Worm (Caenorhabditis elegans) whole organism, L1 larva: ENCODE measurements around the gene F59A1.13.

ENCODE experiments used
- C16A3.4 ChIP-seq: fragments of 150-350 bp; optimal IDR thresholded peaks from 2 replicates; lab custom pipeline; 2014; ENCODE audit warnings: missing biosample characterization, missing genetic modification characterization
- F16B12.6 ChIP-seq: fragments of 150-350 bp; optimal IDR thresholded peaks from 2 replicates; lab custom pipeline; 2014; ENCODE audit warnings: missing biosample characterization, missing genetic modification characterization
- alr-1 ChIP-seq: fragments of 200-800 bp; sonication (Bioruptor generic); optimal IDR thresholded peaks from 2 replicates; lab custom pipeline; 2018; ENCODE audit warnings: borderline replicate concordance, mild to moderate bottlenecking, missing genetic modification characterization, missing compliant biosample characterization
- blmp-1 ChIP-seq: fragments of 150-350 bp; optimal IDR thresholded peaks from 2 replicates; lab custom pipeline; 2014; ENCODE audit warnings: missing biosample characterization, missing genetic modification characterization
- ceh-63 ChIP-seq: fragments of 200-800 bp; sonication (Bioruptor generic); optimal IDR thresholded peaks from 2 replicates; lab custom pipeline; 2018; ENCODE audit warnings: mild to moderate bottlenecking, missing genetic modification characterization, missing compliant biosample characterization
- ceh-82 ChIP-seq, 3 experiments: fragments of 150-350 bp in 1 of 3; sonication (generic microtip) in 2 of 3; optimal IDR thresholded peaks; 2 replicates each; lab custom pipeline; 2014 to 2017; ENCODE audit warnings: missing biosample characterization in 3 of 3, missing genetic modification characterization in 3 of 3
- dsc-1 ChIP-seq: sonication (generic microtip); optimal IDR thresholded peaks from 2 replicates; lab custom pipeline; 2016; ENCODE audit warnings: mild to moderate bottlenecking, missing genetic modification characterization, missing compliant biosample characterization
- elt-2 ChIP-seq: sonication (generic microtip); optimal IDR thresholded peaks from 2 replicates; lab custom pipeline; 2016; ENCODE audit warnings: missing genetic modification characterization, mild to moderate bottlenecking, inconsistent platforms, missing compliant biosample characterization, missing genetic modification reagents
- elt-3 ChIP-seq, 6 experiments: fragments of 150-350 bp in 1 of 6; sonication (generic microtip); optimal IDR thresholded peaks; 2 replicates each; lab custom pipeline; 2017 to 2018; ENCODE audit warnings: missing biosample characterization in 6 of 6, missing genetic modification characterization in 6 of 6, inconsistent platforms in 1 of 6
- fkh-10 ChIP-seq: sonication (generic microtip); optimal IDR thresholded peaks from 2 replicates; lab custom pipeline; 2017; ENCODE audit warnings: missing biosample characterization, missing genetic modification reagents, missing genetic modification characterization
- grh-1 ChIP-seq: fragments of 200-800 bp; sonication (Bioruptor generic); IDR thresholded peaks from 2 replicates; pipeline ENCODE4 v1.3.6; 2022; ENCODE audit warnings: missing genetic modification reagents, missing genetic modification characterization, missing compliant biosample characterization
- hpl-2 ChIP-seq: fragments of 150-350 bp; optimal IDR thresholded peaks from 2 replicates; lab custom pipeline; 2014; ENCODE audit warnings: missing biosample characterization, missing genetic modification reagents, missing genetic modification characterization
- irx-1 ChIP-seq: sonication (generic microtip); optimal IDR thresholded peaks from 2 replicates; lab custom pipeline; 2016; ENCODE audit warnings: missing genetic modification characterization, missing compliant biosample characterization
- isw-1 ChIP-seq: fragments of 200-800 bp; sonication (Bioruptor generic); IDR thresholded peaks from 2 replicates; pipeline ENCODE4 v1.3.6; 2022; ENCODE audit warnings: missing genetic modification characterization, missing compliant biosample characterization
- jun-1 ChIP-seq: fragments of 150-350 bp; optimal IDR thresholded peaks from 2 replicates; lab custom pipeline; 2014; ENCODE audit warnings: missing biosample characterization, missing genetic modification reagents, missing genetic modification characterization
- lin-14 ChIP-seq: fragments of 200-800 bp; sonication (Bioruptor generic); optimal IDR thresholded peaks from 2 replicates; lab custom pipeline; 2018; ENCODE audit warnings: mild to moderate bottlenecking, missing genetic modification characterization, moderate library complexity, missing compliant biosample characterization
- lin-35 ChIP-seq, 2 experiments: fragments of 150-350 bp; optimal IDR thresholded peaks; 2 replicates each; lab custom pipeline; 2014; ENCODE audit warnings: missing biosample characterization in 2 of 2, missing genetic modification characterization in 2 of 2, missing genetic modification reagents in 2 of 2
- lsy-2 ChIP-seq, 2 experiments: fragments of 150-350 bp; optimal IDR thresholded peaks; 2 replicates each; lab custom pipeline; 2014; ENCODE audit warnings: missing biosample characterization in 2 of 2, missing genetic modification characterization in 2 of 2
- mab-9 ChIP-seq: fragments of 200-800 bp; sonication (Bioruptor generic); IDR thresholded peaks from 2 replicates; pipeline ENCODE4 v1.3.6; 2022; ENCODE audit warnings: missing genetic modification reagents, missing genetic modification characterization, missing compliant biosample characterization
- mdl-1 ChIP-seq, 2 experiments: fragments of 150-350 bp; optimal IDR thresholded peaks; 2 replicates each; lab custom pipeline; 2014 to 2017; ENCODE audit warnings: missing biosample characterization in 2 of 2, missing genetic modification characterization in 2 of 2, inconsistent platforms in 1 of 2
- nhr-12 ChIP-seq: sonication (generic microtip); optimal IDR thresholded peaks from 2 replicates; lab custom pipeline; 2017; ENCODE audit warnings: missing biosample characterization, missing genetic modification characterization
- nhr-19 ChIP-seq: fragments of 200-800 bp; sonication (Bioruptor generic); conservative IDR thresholded peaks from 2 replicates; pipeline ENCODE4 v1.3.6; 2022; ENCODE audit warnings: missing genetic modification characterization, missing compliant biosample characterization
- nhr-20 ChIP-seq: sonication (generic microtip); optimal IDR thresholded peaks from 2 replicates; lab custom pipeline; 2016; ENCODE audit warnings: mild to moderate bottlenecking, missing genetic modification characterization, missing compliant biosample characterization
- nhr-237 ChIP-seq: fragments of 150-350 bp; optimal IDR thresholded peaks from 2 replicates; lab custom pipeline; 2014; ENCODE audit warnings: missing biosample characterization, missing genetic modification characterization
- nhr-47 ChIP-seq: sonication (generic microtip); optimal IDR thresholded peaks from 2 replicates; lab custom pipeline; 2016; ENCODE audit warnings: mild to moderate bottlenecking, missing genetic modification characterization, moderate library complexity, missing compliant biosample characterization
- nhr-71 ChIP-seq: sonication (generic microtip); optimal IDR thresholded peaks from 2 replicates; lab custom pipeline; 2016; ENCODE audit warnings: mild to moderate bottlenecking, missing genetic modification characterization, moderate library complexity, missing compliant biosample characterization
- nhr-77 ChIP-seq: fragments of 150-350 bp; optimal IDR thresholded peaks from 2 replicates; lab custom pipeline; 2014; ENCODE audit warnings: missing biosample characterization, missing genetic modification characterization
- nhr-84 ChIP-seq: sonication (generic microtip); optimal IDR thresholded peaks from 2 replicates; lab custom pipeline; 2017; ENCODE audit warnings: missing biosample characterization, missing genetic modification characterization
- nhr-85 ChIP-seq: sonication (generic microtip); peaks from one replicate; lab custom pipeline; 2016; ENCODE audit warnings: missing genetic modification characterization, inconsistent platforms, missing compliant biosample characterization
- nhr-90 ChIP-seq: sonication (generic microtip); optimal IDR thresholded peaks from 2 replicates; lab custom pipeline; 2016; ENCODE audit warnings: mild to moderate bottlenecking, missing genetic modification characterization, missing compliant biosample characterization; ENCODE audit not compliant: poor library complexity
- pqm-1 ChIP-seq: sonication (generic microtip); optimal IDR thresholded peaks from 3 replicates; lab custom pipeline; 2017; ENCODE audit warnings: missing biosample characterization, missing genetic modification characterization
- rnt-1 ChIP-seq: sonication (generic microtip); optimal IDR thresholded peaks from 2 replicates; lab custom pipeline; 2016; ENCODE audit warnings: mild to moderate bottlenecking, missing genetic modification characterization, moderate library complexity, missing compliant biosample characterization
- unc-86 ChIP-seq: sonication (generic microtip); optimal IDR thresholded peaks from 2 replicates; lab custom pipeline; 2016; ENCODE audit warnings: missing genetic modification characterization, missing compliant biosample characterization
- vab-15 ChIP-seq: sonication (generic microtip); optimal IDR thresholded peaks from 2 replicates; lab custom pipeline; 2017; ENCODE audit warnings: missing genotype, mild to moderate bottlenecking, missing genetic modification characterization, missing compliant biosample characterization
- xbp-1 ChIP-seq: sonication (generic microtip); optimal IDR thresholded peaks from 2 replicates; lab custom pipeline; 2016; ENCODE audit warnings: missing genetic modification characterization, missing compliant biosample characterization
- zag-1 ChIP-seq: fragments of 150-350 bp; optimal IDR thresholded peaks from 2 replicates; lab custom pipeline; 2014; ENCODE audit warnings: missing biosample characterization, missing genetic modification characterization
- zip-4 ChIP-seq: fragments of 200-800 bp; sonication (Bioruptor generic); optimal IDR thresholded peaks from 2 replicates; lab custom pipeline; 2018; ENCODE audit warnings: mild to moderate bottlenecking, missing genetic modification characterization, moderate library complexity, missing compliant biosample characterization
- ztf-11 ChIP-seq, 2 experiments: sonication (generic microtip); optimal IDR thresholded peaks; 2 replicates each; lab custom pipeline; 2016 to 2017; ENCODE audit warnings: missing genetic modification characterization in 2 of 2, missing biosample characterization in 1 of 2, missing compliant biosample characterization in 1 of 2

F59A1.13 gene

DNA sequence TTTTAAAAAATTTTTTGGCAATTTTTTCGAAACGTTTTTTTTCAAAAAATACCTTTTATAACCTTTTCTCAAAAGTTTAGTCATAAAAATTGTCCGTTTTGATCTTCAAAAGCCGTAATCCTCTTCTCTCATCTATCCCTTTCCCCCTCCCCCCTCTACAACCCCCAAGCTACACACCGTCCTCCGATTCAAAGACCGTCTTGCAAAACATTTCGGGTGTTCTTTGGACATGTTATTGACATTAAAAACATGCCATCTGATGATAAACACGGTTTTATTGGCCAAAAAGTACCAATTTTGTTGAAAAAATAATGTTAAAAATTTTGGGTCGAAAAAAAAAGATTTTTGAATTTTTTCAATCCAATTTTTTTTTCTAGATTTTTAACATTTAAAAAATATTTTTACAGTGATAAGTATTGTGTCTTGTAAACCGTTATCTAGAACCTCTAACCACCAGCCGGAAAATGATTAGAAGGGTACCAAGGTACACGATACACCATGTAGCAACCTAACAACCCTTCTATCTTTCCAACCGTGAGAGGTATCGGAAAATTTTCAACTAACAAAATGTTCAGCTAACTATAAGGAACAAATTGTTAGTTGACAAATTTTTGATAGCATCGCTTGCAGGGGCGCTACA, 32.4 kb upstream of the F59A1.13 start:
- TF ChIP-seq nhr-237 (tag; lab: Kevin White, UChicago) (no peak), ceh-63 (GFP tag; lab: Kevin White, UChicago) (no peak), isw-1 (no peak), nhr-47 (tag; lab: Kevin White, UChicago) (no peak), rnt-1 (tag; lab: Kevin White, UChicago) (no peak), mdl-1 (tag; optimal IDR thresholded peaks at IDR 0.05; lab: Kevin White, UChicago) (peak in 1 of 2 experiments; percentile 9), grh-1 (GFP tag; lab: Robert Waterston, UW) (no peak), blmp-1 (tag; lab: Kevin White, UChicago) (peak; percentile 49), nhr-20 (tag; lab: Kevin White, UChicago) (peak; percentile 17), zip-4 (no peak), vab-15 (tag; lab: Kevin White, UChicago) (no peak), ceh-82 (tag; optimal IDR thresholded peaks at IDR 0.05; lab: Kevin White, UChicago) (no peak), nhr-71 (tag; lab: Kevin White, UChicago) (no peak), zag-1 (no peak), C16A3.4 (tag; lab: Kevin White, UChicago) (no peak), elt-2 (tag; lab: Kevin White, UChicago) (peak; percentile 17), fkh-10 (GFP tag; lab: Kevin White, UChicago) (no peak), nhr-77 (no peak), nhr-85 (tag; lab: Kevin White, UChicago) (peak; percentile 76), dsc-1 (no peak), elt-3 (tag; optimal IDR thresholded peaks at IDR 0.05; lab: Kevin White, UChicago) (peak in 2 of 6 experiments; percentile 4 to 19), xbp-1 (tag; lab: Kevin White, UChicago) (no peak), mab-9 (GFP tag; lab: Robert Waterston, UW) (no peak), nhr-12 (tag; lab: Kevin White, UChicago) (no peak), nhr-19 (GFP tag; lab: Robert Waterston, UW) (peak; percentile 73), nhr-84 (tag; lab: Kevin White, UChicago) (no peak), irx-1 (tag; lab: Kevin White, UChicago) (no peak), lin-14 (GFP tag; lab: Kevin White, UChicago) (peak; percentile 19)

DNA sequence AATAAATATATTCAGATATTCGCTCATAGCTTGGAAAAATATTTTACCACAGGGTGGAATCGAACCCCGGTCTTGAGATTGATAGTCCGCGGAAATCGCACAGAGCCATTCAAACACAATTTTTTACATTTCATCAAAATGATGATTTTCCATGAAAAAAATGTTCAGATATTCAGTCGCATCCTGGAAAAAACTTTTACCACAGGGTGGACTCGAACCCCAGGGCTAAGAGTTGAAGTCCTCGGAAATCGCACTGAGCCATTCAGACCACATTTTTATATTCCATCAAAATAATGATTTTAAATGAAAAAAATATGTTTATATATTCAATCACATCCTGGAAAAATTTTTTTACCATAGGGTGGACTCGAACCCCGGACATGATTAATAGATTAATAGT, 31.7 kb upstream of the F59A1.13 start:
- TF ChIP-seq alr-1 (tag; lab: Kevin White, UChicago) (no peak), F16B12.6 (tag; lab: Kevin White, UChicago) (no peak), unc-86 (tag; lab: Kevin White, UChicago) (no peak), pqm-1 (no peak), ztf-11 (tag; optimal IDR thresholded peaks at IDR 0.05; lab: Kevin White, UChicago) (no peak), nhr-77 (no peak), hpl-2 (GFP tag; lab: Kevin White, UChicago) (no peak)

DNA sequence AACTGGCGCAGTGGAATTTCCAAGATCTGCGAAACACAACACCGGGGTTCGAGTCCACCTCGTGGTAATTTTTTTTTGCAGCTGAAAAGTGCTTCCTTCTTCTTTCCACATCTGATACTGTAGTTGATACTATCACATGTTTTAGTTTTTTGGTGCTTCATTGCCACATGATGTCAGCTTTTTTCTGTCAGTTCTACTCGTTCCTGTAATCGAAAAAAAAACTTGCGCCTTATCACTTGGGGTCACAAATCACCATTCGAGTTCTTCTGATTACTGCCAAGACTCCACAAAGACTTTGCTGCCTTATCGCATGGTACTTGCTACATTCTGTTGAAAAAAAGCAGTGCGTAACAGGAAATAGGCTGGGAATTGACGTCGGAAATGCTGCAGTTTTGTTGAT, 30.9 kb upstream of the F59A1.13 start:
- peak; percentile 18; the same call in 1 of the 2 replicates for TF ChIP-seq nhr-19 (GFP tag; lab: Robert Waterston, UW)
- peak; percentile 50 for TF ChIP-seq jun-1 (tag; lab: Kevin White, UChicago)
- TF ChIP-seq nhr-20 (tag; lab: Kevin White, UChicago), result peak; percentile 45
- peak in 1 of 2 experiments; percentile 46 for TF ChIP-seq lin-35 (GFP tag; optimal IDR thresholded peaks at IDR 0.05; lab: Kevin White, UChicago)
- no peak for TF ChIP-seq xbp-1 (tag; lab: Kevin White, UChicago)
- TF ChIP-seq irx-1 (tag; lab: Kevin White, UChicago), result no peak
- TF ChIP-seq lsy-2 (tag; optimal IDR thresholded peaks at IDR 0.05; lab: Kevin White, UChicago), result peak in 1 of 2 experiments; percentile 0
- TF ChIP-seq pqm-1, result peak; percentile 95
- TF ChIP-seq ztf-11 (tag; optimal IDR thresholded peaks at IDR 0.05; lab: Kevin White, UChicago), result no peak
- peak; percentile 5 for TF ChIP-seq nhr-90 (tag; lab: Kevin White, UChicago)
- TF ChIP-seq elt-2 (tag; lab: Kevin White, UChicago), result peak; percentile 98
- no peak for TF ChIP-seq alr-1 (tag; lab: Kevin White, UChicago)
